Fruit fly (Drosophila melanogaster) whole organism, embryonic: ENCODE results near the gene CG15803.

Experiments
- CG10321 ChIP-seq: fragments of 200-800 bp; sonication (Bioruptor generic); IDR thresholded peaks from 2 replicates; pipeline ENCODE4 v1.3.6; 2022; ENCODE audit warnings: missing biosample characterization, missing genetic modification characterization
- CG10959 ChIP-seq: fragments of 200-800 bp; sonication (Bioruptor generic); IDR thresholded peaks from 2 replicates; pipeline ENCODE4 v1.3.6; 2022; ENCODE audit warnings: missing biosample characterization, missing genetic modification characterization
- CG11560 ChIP-seq: fragments of 200-800 bp; sonication (Bioruptor generic); IDR thresholded peaks from 3 replicates; pipeline ENCODE4 v1.3.6; 2022; ENCODE audit warnings: missing biosample characterization, missing genetic modification characterization
- CG15011 ChIP-seq: fragments of 200-800 bp; sonication (Bioruptor generic); optimal IDR thresholded peaks from 3 replicates; lab custom pipeline; 2018; ENCODE audit warnings: missing biosample characterization, mild to moderate bottlenecking, missing genetic modification characterization
- CG15073 ChIP-seq: fragments of 200-800 bp; sonication (Bioruptor generic); optimal IDR thresholded peaks from 2 replicates; lab custom pipeline; 2016; ENCODE audit warnings: missing biosample characterization, missing genetic modification characterization
- CG15601 ChIP-seq: fragments of 200-800 bp; sonication (Bioruptor generic); optimal IDR thresholded peaks from 3 replicates; lab custom pipeline; 2019; ENCODE audit warnings: missing biosample characterization, mild to moderate bottlenecking, missing genetic modification characterization, moderate library complexity
- CG18619 ChIP-seq: fragments of 200-800 bp; sonication (Bioruptor generic); optimal IDR thresholded peaks from 3 replicates; lab custom pipeline; 2017; ENCODE audit warnings: missing biosample characterization, mild to moderate bottlenecking, missing genetic modification characterization
- CG31224 ChIP-seq: fragments of 200-800 bp; sonication (Bioruptor generic); IDR thresholded peaks from 2 replicates; pipeline ENCODE4 v1.3.6; 2022; ENCODE audit warnings: missing biosample characterization, missing genetic modification characterization
- CG6272 ChIP-seq: fragments of 200-800 bp; sonication (Bioruptor generic); IDR thresholded peaks from 2 replicates; pipeline ENCODE4 v1.3.6; 2022; ENCODE audit warnings: missing biosample characterization, missing genetic modification characterization
- CG8478 ChIP-seq: fragments of >200 bp; optimal IDR thresholded peaks from 2 replicates; lab custom pipeline; 2018
- CTCF ChIP-seq: fragments of 200-800 bp; sonication (Bioruptor generic); optimal IDR thresholded peaks from 2 replicates; lab custom pipeline; 2017; ENCODE audit warnings: missing biosample characterization, mild to moderate bottlenecking, missing genetic modification characterization, moderate library complexity
- E2f1 ChIP-seq: fragments of 200-800 bp; sonication (Bioruptor generic); IDR thresholded peaks from 2 replicates; pipeline ENCODE4 v1.3.6; 2022; ENCODE audit warnings: missing biosample characterization, missing genetic modification characterization
- E2f2 ChIP-seq: fragments of 200-800 bp; sonication (Bioruptor generic); IDR thresholded peaks from 2 replicates; pipeline ENCODE4 v1.3.6; 2022; ENCODE audit warnings: missing biosample characterization, missing genetic modification characterization
- GATAe ChIP-seq: fragments of 200-800 bp; sonication (Bioruptor generic); conservative IDR thresholded peaks from 2 replicates; pipeline ENCODE4 v1.3.6; 2022; ENCODE audit warnings: missing biosample characterization, missing genetic modification characterization
- HLH3B ChIP-seq: fragments of 200-800 bp; sonication (Bioruptor generic); IDR thresholded peaks from 2 replicates; pipeline ENCODE4 v1.3.6; 2022; ENCODE audit warnings: missing biosample characterization, missing genetic modification characterization
- Hr3 ChIP-seq: fragments of 200-800 bp; sonication (Bioruptor generic); optimal IDR thresholded peaks from 3 replicates; lab custom pipeline; 2016; ENCODE audit warnings: missing biosample characterization, missing genetic modification characterization
- Hr51 ChIP-seq, 2 experiments: fragments of 200-800 bp; sonication (Bioruptor generic); optimal IDR thresholded peaks; 2 replicates in 1 of 2; 3 replicates in 1 of 2; lab custom pipeline; 2016 to 2018; ENCODE audit warnings: missing biosample characterization in 2 of 2, missing genetic modification characterization in 2 of 2, mild to moderate bottlenecking in 1 of 2, moderate library complexity in 1 of 2
- Kr ChIP-seq: fragments of 200-800 bp; sonication (Bioruptor generic); optimal IDR thresholded peaks from 2 replicates; lab custom pipeline; 2017; ENCODE audit warnings: missing biosample characterization, mild to moderate bottlenecking, missing genetic modification characterization
- Myb ChIP-seq: fragments of 200-800 bp; sonication (Bioruptor generic); optimal IDR thresholded peaks from 2 replicates; lab custom pipeline; 2016; ENCODE audit warnings: missing biosample characterization, missing genetic modification characterization
- Neu2 ChIP-seq: fragments of 200-800 bp; sonication (Bioruptor generic); optimal IDR thresholded peaks from 3 replicates; lab custom pipeline; 2016; ENCODE audit warnings: missing biosample characterization, missing genetic modification characterization, borderline replicate concordance
- Opbp ChIP-seq: fragments of 200-800 bp; sonication (Bioruptor generic); IDR thresholded peaks from 3 replicates; pipeline ENCODE4 v1.3.6; 2022; ENCODE audit warnings: missing biosample characterization, missing genetic modification characterization; ENCODE audit not compliant: partially characterized antibody
- Ptx1 ChIP-seq: fragments of 200-800 bp; sonication (Bioruptor generic); IDR thresholded peaks from 2 replicates; pipeline ENCODE4 v1.3.6; 2022; ENCODE audit warnings: missing biosample characterization, missing genetic modification characterization
- Scr ChIP-seq: fragments of 200-800 bp; sonication (Bioruptor generic); IDR thresholded peaks from 2 replicates; pipeline ENCODE4 v1.3.6; 2022; ENCODE audit warnings: missing biosample characterization, missing genetic modification characterization; ENCODE audit not compliant: partially characterized antibody
- TFAM ChIP-seq: fragments of 200-800 bp; sonication (Bioruptor generic); optimal IDR thresholded peaks from 2 replicates; lab custom pipeline; 2017; ENCODE audit warnings: missing biosample characterization, missing genetic modification characterization, inconsistent platforms
- Xbp1 ChIP-seq: fragments of 200-800 bp; sonication (Bioruptor generic); optimal IDR thresholded peaks from 3 replicates; lab custom pipeline; 2016; ENCODE audit warnings: missing biosample characterization, mild to moderate bottlenecking, missing genetic modification characterization
- ab ChIP-seq: fragments of 200-800 bp; sonication (Bioruptor generic); optimal IDR thresholded peaks from 2 replicates; lab custom pipeline; 2016; ENCODE audit warnings: missing biosample characterization, missing genetic modification characterization
- ase ChIP-seq: fragments of 200-800 bp; sonication (Bioruptor generic); IDR thresholded peaks from 3 replicates; pipeline ENCODE4 v1.3.6; 2022; ENCODE audit warnings: missing biosample characterization, missing genetic modification characterization
- dimm ChIP-seq: fragments of 200-800 bp; sonication (Bioruptor generic); IDR thresholded peaks from 2 replicates; pipeline ENCODE4 v1.3.6; 2022; ENCODE audit warnings: missing biosample characterization, missing genetic modification characterization
- eve ChIP-seq, 2 experiments: fragments of >200 bp; optimal IDR thresholded peaks; 2 replicates each; lab custom pipeline; 2017; ENCODE audit warnings: missing biosample characterization in 2 of 2, missing genetic modification characterization in 2 of 2
- fd64A ChIP-seq: fragments of 200-800 bp; sonication (Bioruptor generic); optimal IDR thresholded peaks from 3 replicates; lab custom pipeline; 2018; ENCODE audit warnings: missing biosample characterization, mild to moderate bottlenecking, missing genetic modification characterization
- gce ChIP-seq: fragments of 200-800 bp; sonication (Bioruptor generic); IDR thresholded peaks from 3 replicates; pipeline ENCODE4 v1.3.6; 2022; ENCODE audit warnings: missing biosample characterization, missing genetic modification characterization
- gsb-n ChIP-seq: fragments of 200-800 bp; sonication (Bioruptor generic); optimal IDR thresholded peaks from 3 replicates; lab custom pipeline; 2018; ENCODE audit warnings: missing biosample characterization, mild to moderate bottlenecking, missing genetic modification characterization
- h ChIP-seq: fragments of >200 bp; optimal IDR thresholded peaks from 2 replicates; lab custom pipeline; 2017
- her ChIP-seq: fragments of 200-800 bp; sonication (Bioruptor generic); optimal IDR thresholded peaks from 2 replicates; lab custom pipeline; 2016; ENCODE audit warnings: missing biosample characterization, missing genetic modification characterization
- ind ChIP-seq: fragments of 200-800 bp; sonication (Bioruptor generic); optimal IDR thresholded peaks from 3 replicates; lab custom pipeline; 2016; ENCODE audit warnings: missing biosample characterization, missing genetic modification characterization
- knrl ChIP-seq: fragments of 200-800 bp; sonication (Bioruptor generic); IDR thresholded peaks from 3 replicates; pipeline ENCODE4 v1.3.6; 2022; ENCODE audit warnings: missing biosample characterization, missing genetic modification characterization; ENCODE audit not compliant: partially characterized antibody
- lilli ChIP-seq: fragments of 200-800 bp; sonication (Bioruptor generic); optimal IDR thresholded peaks from 3 replicates; lab custom pipeline; 2016; ENCODE audit warnings: missing biosample characterization, missing genetic modification characterization
- lov ChIP-seq, 2 experiments: fragments of 200-800 bp in 1 of 2; fragments of >200 bp in 1 of 2; sonication (Bioruptor generic) in 1 of 2; IDR thresholded peaks in 1 of 2; optimal IDR thresholded peaks in 1 of 2; 2 replicates in 1 of 2; 3 replicates in 1 of 2; pipeline versions ENCODE4 v1.3.6 to Lab custom; 2017 to 2022; ENCODE audit warnings: missing biosample characterization in 1 of 2, missing genetic modification characterization in 1 of 2
- mld ChIP-seq: fragments of 200-800 bp; sonication (Bioruptor generic); IDR thresholded peaks from 3 replicates; pipeline ENCODE4 v1.3.6; 2022; ENCODE audit warnings: missing biosample characterization, missing genetic modification characterization; ENCODE audit not compliant: partially characterized antibody
- org-1 ChIP-seq: fragments of 200-800 bp; sonication (Bioruptor generic); optimal IDR thresholded peaks from 2 replicates; lab custom pipeline; 2017; ENCODE audit warnings: missing biosample characterization, missing genetic modification characterization
- prd ChIP-seq, 3 experiments: fragments of >200 bp in 2 of 3; fragments of 200-800 bp in 1 of 3; sonication (Bioruptor generic) in 1 of 3; optimal IDR thresholded peaks in 2 of 3; IDR thresholded peaks in 1 of 3; 2 replicates in 2 of 3; 3 replicates in 1 of 3; pipeline versions ENCODE4 v1.3.6 to Lab custom; 2017 to 2022; ENCODE audit warnings: missing biosample characterization in 1 of 3, missing genetic modification characterization in 1 of 3
- pum ChIP-seq: fragments of 200-800 bp; sonication (Bioruptor generic); optimal IDR thresholded peaks from 2 replicates; lab custom pipeline; 2016; ENCODE audit warnings: missing biosample characterization, missing genetic modification characterization
- repo ChIP-seq: fragments of 200-800 bp; sonication (Bioruptor generic); optimal IDR thresholded peaks from 2 replicates; lab custom pipeline; 2016; ENCODE audit warnings: missing biosample characterization, missing genetic modification characterization
- run ChIP-seq: fragments of 200-800 bp; sonication (Bioruptor generic); optimal IDR thresholded peaks from 3 replicates; lab custom pipeline; 2018; ENCODE audit warnings: missing biosample characterization, mild to moderate bottlenecking, missing genetic modification characterization
- sc ChIP-seq, 3 experiments: fragments of >200 bp in 2 of 3; fragments of 200-800 bp in 1 of 3; sonication (Bioruptor generic) in 1 of 3; optimal IDR thresholded peaks; 2 replicates in 2 of 3; 3 replicates in 1 of 3; lab custom pipeline; 2017; ENCODE audit warnings: mild to moderate bottlenecking in 1 of 3, missing biosample characterization in 1 of 3, missing genetic modification characterization in 1 of 3, missing genetic modification reagents in 1 of 3
- tna ChIP-seq: fragments of 200-800 bp; sonication (Bioruptor generic); IDR thresholded peaks from 2 replicates; pipeline ENCODE4 v1.3.6; 2022; ENCODE audit warnings: missing biosample characterization, missing genetic modification characterization; ENCODE audit not compliant: partially characterized antibody
- wor ChIP-seq: fragments of 200-800 bp; sonication (Bioruptor generic); IDR thresholded peaks from 2 replicates; pipeline ENCODE4 v1.3.6; 2022; ENCODE audit warnings: missing biosample characterization, missing genetic modification characterization
- zfh2 ChIP-seq: fragments of 200-800 bp; sonication (Bioruptor generic); optimal IDR thresholded peaks from 2 replicates; lab custom pipeline; 2016; ENCODE audit warnings: missing biosample characterization, missing genetic modification characterization

Gene CG15803

DNA sequence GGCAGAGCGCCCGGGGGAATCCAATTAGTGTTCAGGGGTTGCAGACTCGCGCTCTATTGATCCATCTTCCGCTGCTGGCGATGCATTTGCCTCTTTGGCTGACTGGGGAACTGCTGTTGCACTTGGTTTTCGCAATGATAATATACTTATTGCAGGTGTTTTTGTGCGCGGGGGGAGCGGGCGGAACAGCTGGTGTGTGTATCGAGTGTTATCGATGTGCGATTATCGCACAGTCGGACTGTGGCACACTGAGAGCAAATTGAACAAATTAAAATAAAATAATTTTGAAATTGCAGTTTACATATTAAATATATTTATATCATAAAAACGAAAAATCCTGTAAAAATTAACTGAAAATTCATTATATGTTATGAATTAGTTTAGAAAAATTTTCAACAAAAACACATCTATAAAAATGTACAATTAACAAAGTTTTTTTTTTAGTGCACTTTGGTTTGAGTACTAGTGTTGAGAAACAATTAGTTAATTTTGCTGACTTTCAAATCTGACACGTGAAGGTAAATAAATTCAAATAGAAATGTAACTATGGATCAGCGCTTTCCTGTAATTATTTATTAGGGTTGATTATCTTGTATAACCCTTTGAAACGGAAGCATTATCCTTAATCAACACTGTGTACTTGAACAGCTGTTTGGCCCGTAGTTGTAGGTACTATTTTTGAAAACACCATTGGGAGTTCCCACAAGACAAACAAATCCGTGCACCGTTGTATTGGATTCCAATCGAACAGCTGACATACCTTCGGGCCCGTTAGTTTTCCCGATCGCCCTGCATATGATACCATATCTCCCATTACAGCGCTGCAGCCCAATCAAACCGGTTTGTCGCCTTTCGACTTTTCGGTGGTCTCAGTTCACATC, 42.3 kb upstream of the CG15803 start, which contains the start of the genes Wdr37 and koko (continued):
- peak; percentile 44 for TF ChIP-seq her (GFP tag; lab: Kevin White, UChicago)
- peak; percentile 90 for TF ChIP-seq run
- TF ChIP-seq E2f2 (GFP tag; lab: Robert Waterston, UW), result peak; percentile 86
- peak; percentile 94 for TF ChIP-seq CG11560 (tag; lab: Robert Waterston, UW)
- no peak for TF ChIP-seq lov (optimal IDR thresholded peaks at IDR 0.05; lab: Kevin White, UChicago)
- peak; percentile 88; the same call in 2 of the 3 replicates for TF ChIP-seq lov (GFP tag; IDR thresholded peaks at IDR 0.05; lab: Robert Waterston, UW)
- peak; percentile 53 for TF ChIP-seq ab
- TF ChIP-seq Neu2, result peak; percentile 49
- peak; percentile 91 for TF ChIP-seq lilli (GFP tag; lab: Kevin White, UChicago)
- TF ChIP-seq CG6272, result peak; percentile 97
- TF ChIP-seq fd64A, result peak; percentile 19
- peak; percentile 99 for TF ChIP-seq Hr3 (GFP tag; lab: Kevin White, UChicago)
- TF ChIP-seq Scr (GFP tag; lab: Robert Waterston, UW), result peak; percentile 57
- TF ChIP-seq Kr (GFP tag; lab: Kevin White, UChicago), result peak; percentile 96
- TF ChIP-seq prd (optimal IDR thresholded peaks at IDR 0.05; lab: Kevin White, UChicago), result no peak
- peak; percentile 99 for TF ChIP-seq prd (GFP tag; IDR thresholded peaks at IDR 0.05; lab: Robert Waterston, UW)
- peak; percentile 95 for TF ChIP-seq gce
- peak; percentile 99 for TF ChIP-seq HLH3B
- TF ChIP-seq Ptx1 (GFP tag; lab: Robert Waterston, UW), result peak; percentile 100
- no peak for TF ChIP-seq sc (optimal IDR thresholded peaks at IDR 0.05; lab: Kevin White, UChicago)
- peak; percentile 92 for TF ChIP-seq sc (GFP tag; optimal IDR thresholded peaks at IDR 0.05; lab: Kevin White, UChicago)
- TF ChIP-seq CTCF (GFP tag; lab: Kevin White, UChicago), result peak; percentile 44
- TF ChIP-seq CG8478 (lab: Kevin White, UChicago), result no peak
- peak; percentile 86 for TF ChIP-seq org-1
- TF ChIP-seq ind (GFP tag; lab: Kevin White, UChicago), result peak; percentile 96
- TF ChIP-seq CG31224 (GFP tag; lab: Robert Waterston, UW), result peak; percentile 94
- TF ChIP-seq tna (GFP tag; lab: Robert Waterston, UW), result peak; percentile 53; the same call in 1 of the 2 replicates
- TF ChIP-seq Opbp, result peak; percentile 50; the same call in 1 of the 3 replicates
- no peak for TF ChIP-seq h
- TF ChIP-seq pum (GFP tag; lab: Kevin White, UChicago), result peak; percentile 75
- TF ChIP-seq dimm (GFP tag; lab: Robert Waterston, UW), result peak; percentile 95
- peak; percentile 96 for TF ChIP-seq CG10959 (GFP tag; lab: Robert Waterston, UW)
- peak; percentile 51 for TF ChIP-seq Myb (GFP tag; lab: Kevin White, UChicago)
- peak; percentile 84 for TF ChIP-seq CG10321
- TF ChIP-seq mld, result no peak
- TF ChIP-seq Xbp1, result peak; percentile 97
- peak; percentile 99 for TF ChIP-seq gsb-n
- peak; percentile 52 for TF ChIP-seq TFAM (GFP tag; lab: Kevin White, UChicago)
- peak; percentile 80 to 98 for TF ChIP-seq Hr51 (GFP tag; optimal IDR thresholded peaks at IDR 0.05; lab: Kevin White, UChicago)
- TF ChIP-seq GATAe (GFP tag; lab: Robert Waterston, UW), result peak; percentile 94
- TF ChIP-seq E2f1 (GFP tag; lab: Robert Waterston, UW), result peak; percentile 98
- peak; percentile 63 for TF ChIP-seq repo (GFP tag; lab: Kevin White, UChicago)
- TF ChIP-seq eve (GFP tag; optimal IDR thresholded peaks at IDR 0.05; lab: Kevin White, UChicago), result no peak
- TF ChIP-seq ase (GFP tag; lab: Robert Waterston, UW), result peak; percentile 94
- TF ChIP-seq knrl (GFP tag; lab: Robert Waterston, UW), result peak; percentile 51
- peak; percentile 81 for TF ChIP-seq CG15073 (GFP tag; lab: Kevin White, UChicago)
- peak; percentile 92 for TF ChIP-seq CG15011 (GFP tag; lab: Kevin White, UChicago)
- peak; percentile 97 for TF ChIP-seq wor (GFP tag; lab: Robert Waterston, UW)
- TF ChIP-seq CG15601 (tag; lab: Kevin White, UChicago), result peak; percentile 96
- peak; percentile 55 for TF ChIP-seq zfh2
- TF ChIP-seq CG18619 (GFP tag; lab: Kevin White, UChicago), result peak; percentile 94
